Worm (Caenorhabditis elegans): ENCODE results near the gene Y62H9A.15.

DNA sequence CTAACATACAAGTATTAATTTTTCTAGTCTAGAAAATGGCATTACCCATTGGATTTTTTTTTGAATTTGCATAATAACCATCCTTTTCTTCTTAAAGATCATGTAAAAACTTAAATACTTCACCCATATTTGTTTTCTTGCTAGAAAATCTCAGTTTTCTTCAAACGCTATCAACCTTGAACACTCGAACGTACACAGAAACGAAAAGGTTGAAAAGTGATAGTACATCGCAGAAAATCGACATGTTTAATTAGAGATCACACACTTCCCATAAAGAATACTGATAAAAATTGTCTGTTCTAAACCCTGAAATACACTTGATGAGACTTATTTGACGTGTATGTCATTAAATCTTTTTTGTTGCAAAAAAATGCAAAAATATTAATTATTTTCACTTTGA is 17.6 kb upstream of the Y62H9A.15 start, which contains the start of gene F55G7.4:
- TF ChIP-seq spr-1 (tag; optimal IDR thresholded peaks at IDR 0.05) (no peak), ama-1 (optimal IDR thresholded peaks at IDR 0.05) (no peak), nhr-10 (tag; optimal IDR thresholded peaks at IDR 0.05) (no peak), egl-27 (tag; optimal IDR thresholded peaks at IDR 0.05) (no peak), zag-1 (tag; optimal IDR thresholded peaks at IDR 0.05) (no peak), dmd-9 (GFP tag; IDR thresholded peaks at IDR 0.05) (no peak), R02D3.7 (tag; optimal IDR thresholded peaks at IDR 0.05) (no peak), ceh-82 (tag; optimal IDR thresholded peaks at IDR 0.05) (no peak)
